Fruit fly (Drosophila melanogaster): ENCODE measurements around the gene CG17350.

The CG17350 gene

dm6 chr2L:19376145-19376544 lies 4.6 kb upstream of the CG17350 start (continued):
- TF ChIP-seq D (optimal IDR thresholded peaks at IDR 0.05) = no peak
- TF ChIP-seq D (GFP tag; optimal IDR thresholded peaks at IDR 0.05) = peak; percentile 52
- peak; percentile 58 for TF ChIP-seq vvl (GFP tag; IDR thresholded peaks at IDR 0.05)

- TF ChIP-seq slbo (GFP tag; IDR thresholded peaks at IDR 0.05) (peak; percentile 30; the same call in 1 of the 2 replicates), CG14050 (GFP tag; IDR thresholded peaks at IDR 0.05) (peak; percentile 32; the same call in 1 of the 3 replicates), CG10267 (tag; optimal IDR thresholded peaks at IDR 0.05) (peak; percentile 57), dysf (GFP tag; IDR thresholded peaks at IDR 0.05) (peak; percentile 53; the same call in 1 of the 3 replicates), Deaf1 (tag; optimal IDR thresholded peaks at IDR 0.05) (peak; percentile 3), CG11247 (GFP tag; IDR thresholded peaks at IDR 0.05) (peak; percentile 43; the same call in 1 of the 2 replicates), CG12391 (tag; optimal IDR thresholded peaks at IDR 0.05) (peak; percentile 66), CG14014 (GFP tag; IDR thresholded peaks at IDR 0.05) (no peak), CG1233 (GFP tag; optimal IDR thresholded peaks at IDR 0.05) (peak; percentile 54), CG6689 (GFP tag; IDR thresholded peaks at IDR 0.05) (peak; percentile 54), CG13424 (tag; optimal IDR thresholded peaks at IDR 0.05) (peak; percentile 52), CG17385 (GFP tag; optimal IDR thresholded peaks at IDR 0.05) (peak; percentile 20), CG10366 (GFP tag; IDR thresholded peaks at IDR 0.05) (0 out of 2 replicates have a peak, but pooled peaks have one; percentile 31), org-1 (GFP tag; optimal IDR thresholded peaks at IDR 0.05) (peak; percentile 19), CG10147 (GFP tag; optimal IDR thresholded peaks at IDR 0.05) (no peak), CG12071 (GFP tag; optimal IDR thresholded peaks at IDR 0.05) (peak; percentile 10), gsb-n (tag; optimal IDR thresholded peaks at IDR 0.05) (peak; percentile 55), kay (GFP tag; optimal IDR thresholded peaks at IDR 0.05) (no peak), Awh (GFP tag; IDR thresholded peaks at IDR 0.05) (peak; percentile 59; the same call in 1 of the 2 replicates), tap (tag; optimal IDR thresholded peaks at IDR 0.05) (peak; percentile 53), H15 (GFP tag; IDR thresholded peaks at IDR 0.05) (peak; percentile 48; the same call in 1 of the 3 replicates), nmo (GFP tag; optimal IDR thresholded peaks at IDR 0.05) (peak; percentile 58), Trl (optimal IDR thresholded peaks at IDR 0.05) (no peak), Trl (GFP tag; optimal IDR thresholded peaks at IDR 0.05) (peak; percentile 1), CG4424 (GFP tag; optimal IDR thresholded peaks at IDR 0.05) (peak; percentile 56), E2f1 (GFP tag; IDR thresholded peaks at IDR 0.05) (peak; percentile 42; the same call in 1 of the 2 replicates), Hr3 (GFP tag; optimal IDR thresholded peaks at IDR 0.05) (peak; percentile 35), CG2202 (tag; optimal IDR thresholded peaks at IDR 0.05) (peak; percentile 50), CG1602 (GFP tag; optimal IDR thresholded peaks at IDR 0.05) (peak; percentile 31), CG5245 (GFP tag; optimal IDR thresholded peaks at IDR 0.05) (no peak), dan (GFP tag; IDR thresholded peaks at IDR 0.05) (peak; percentile 66; the same call in 1 of the 2 replicates), Drgx (GFP tag; IDR thresholded peaks at IDR 0.05) (no peak), seq (GFP tag; IDR thresholded peaks at IDR 0.05) (0 out of 2 replicates have a peak, but pooled peaks have one; percentile 24), CG3995 (GFP tag; optimal IDR thresholded peaks at IDR 0.05) (no peak), CG42726 (GFP tag; IDR thresholded peaks at IDR 0.05; ENCODE audit: partially characterized antibody) (no peak), ci (GFP tag; IDR thresholded peaks at IDR 0.05) (peak; percentile 68; the same call in 2 of the 3 replicates), CG2116 (GFP tag; optimal IDR thresholded peaks at IDR 0.05) (peak; percentile 0), D (optimal IDR thresholded peaks at IDR 0.05) (no peak), D (GFP tag; optimal IDR thresholded peaks at IDR 0.05) (peak; percentile 52), Bgb (GFP tag; IDR thresholded peaks at IDR 0.05; ENCODE audit: partially characterized antibody) (no peak), vvl (GFP tag; IDR thresholded peaks at IDR 0.05) (peak; percentile 70), ara (GFP tag; IDR thresholded peaks at IDR 0.05) (peak; percentile 79), CG18764 (GFP tag; optimal IDR thresholded peaks at IDR 0.05) (peak; percentile 22), Xrp1 (GFP tag; IDR thresholded peaks at IDR 0.05) (peak; percentile 81), CG3407 (GFP tag; optimal IDR thresholded peaks at IDR 0.05) (peak; percentile 16), gt (GFP tag; IDR thresholded peaks at IDR 0.05) (0 out of 2 replicates have a peak, but pooled peaks have one; percentile 23)
Observed at dm6 chr2L:19377129-19378083, 3.3 kb upstream of the CG17350 start.
